Worm (Caenorhabditis elegans): ENCODE measurements around the gene apc-2.

The apc-2 gene

DNA sequence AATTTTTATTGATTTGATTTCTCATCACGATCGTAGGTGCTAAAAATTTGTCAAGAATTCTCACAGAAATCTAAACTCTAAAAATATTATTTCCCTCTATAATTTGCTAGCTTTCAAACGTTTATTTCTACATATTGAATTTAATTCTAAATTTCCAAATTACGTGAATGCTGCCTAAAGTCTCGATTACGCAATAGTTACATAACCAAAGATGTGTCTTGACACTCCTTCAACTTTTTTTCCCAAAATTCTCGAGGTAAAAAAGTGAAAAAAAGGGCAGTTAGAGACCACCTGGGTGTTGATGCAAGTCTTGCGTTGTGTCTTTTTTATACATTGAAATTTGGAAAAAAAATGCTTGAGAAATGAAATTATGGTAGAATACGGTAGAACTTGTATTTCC is 28.6 kb upstream of the apc-2 start:
- no peak for TF ChIP-seq nhr-12 (tag; optimal IDR thresholded peaks at IDR 0.05)
- no peak for TF ChIP-seq lin-15B (tag; optimal IDR thresholded peaks at IDR 0.05)
- TF ChIP-seq lsy-12 (tag; optimal IDR thresholded peaks at IDR 0.05), result no peak
- TF ChIP-seq nhr-76 (tag; optimal IDR thresholded peaks at IDR 0.05), result no peak
- TF ChIP-seq ceh-82 (tag; optimal IDR thresholded peaks at IDR 0.05), result no peak

DNA sequence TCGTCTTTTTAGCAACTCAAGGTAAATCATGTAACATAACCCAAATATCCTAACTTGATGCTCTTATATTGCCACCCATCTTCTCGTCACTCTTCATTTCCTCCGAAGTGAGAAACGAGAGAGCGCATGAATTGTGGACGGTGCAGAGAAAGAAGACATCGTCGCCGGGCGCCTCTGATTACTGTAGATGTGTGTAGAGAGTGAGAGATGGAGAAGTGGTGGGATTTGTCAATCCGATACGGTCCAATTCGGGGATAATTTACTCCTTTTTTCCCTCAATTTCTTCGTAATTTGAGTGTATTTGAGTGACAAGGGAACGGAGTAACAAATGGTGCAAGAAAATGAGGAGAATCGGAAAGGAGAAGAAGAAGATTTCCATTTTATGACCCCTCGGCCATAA is 19.3 kb upstream of the apc-2 start:
- TF ChIP-seq egl-5 (tag; optimal IDR thresholded peaks at IDR 0.05), result no peak
- TF ChIP-seq ztf-4 (tag; optimal IDR thresholded peaks at IDR 0.05), result no peak
- no peak for TF ChIP-seq pha-4 (tag; optimal IDR thresholded peaks at IDR 0.05)
- TF ChIP-seq ztf-11 (tag; optimal IDR thresholded peaks at IDR 0.05), result no peak
- no peak for TF ChIP-seq nhr-43 (tag; optimal IDR thresholded peaks at IDR 0.05; ENCODE audit: poor library complexity, severe bottlenecking)
- no peak for TF ChIP-seq nhr-28 (tag; optimal IDR thresholded peaks at IDR 0.05)

DNA sequence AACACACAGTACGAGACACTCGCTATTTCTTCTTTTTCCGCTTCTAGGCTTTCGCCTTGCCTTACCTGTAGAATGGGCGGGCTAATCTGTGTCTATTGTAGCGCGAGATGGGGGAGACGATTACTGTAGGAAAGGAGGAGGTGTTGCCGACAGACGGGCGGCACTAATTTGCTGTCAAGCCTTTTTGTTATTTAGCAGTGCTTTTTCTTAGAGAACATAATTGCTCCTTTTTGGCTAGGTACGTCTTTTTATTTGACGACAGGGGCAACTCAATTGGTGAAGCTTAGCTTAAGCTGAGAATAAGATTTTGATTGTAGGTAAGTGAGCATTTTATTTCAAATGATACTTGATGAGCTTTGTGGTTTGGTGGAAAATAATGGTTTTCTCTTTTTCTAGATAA is 16.8 kb upstream of the apc-2 start:
- TF ChIP-seq elt-3 (tag; optimal IDR thresholded peaks at IDR 0.05) (no peak), nhr-11 (tag; optimal IDR thresholded peaks at IDR 0.05) (no peak), ZK546.5 (tag; optimal IDR thresholded peaks at IDR 0.05) (no peak), ceh-82 (tag; optimal IDR thresholded peaks at IDR 0.05) (no peak), ceh-28 (tag; optimal IDR thresholded peaks at IDR 0.05) (no peak), eor-1 (tag; optimal IDR thresholded peaks at IDR 0.05) (no peak), R02D3.7 (tag; optimal IDR thresholded peaks at IDR 0.05) (no peak), pha-4 (tag; optimal IDR thresholded peaks at IDR 0.05) (no peak), nhr-43 (tag; optimal IDR thresholded peaks at IDR 0.05; ENCODE audit: poor library complexity, severe bottlenecking) (no peak), fos-1 (tag; optimal IDR thresholded peaks at IDR 0.05) (no peak), nhr-76 (tag; optimal IDR thresholded peaks at IDR 0.05) (no peak), ceh-16 (tag; optimal IDR thresholded peaks at IDR 0.05) (no peak)

DNA sequence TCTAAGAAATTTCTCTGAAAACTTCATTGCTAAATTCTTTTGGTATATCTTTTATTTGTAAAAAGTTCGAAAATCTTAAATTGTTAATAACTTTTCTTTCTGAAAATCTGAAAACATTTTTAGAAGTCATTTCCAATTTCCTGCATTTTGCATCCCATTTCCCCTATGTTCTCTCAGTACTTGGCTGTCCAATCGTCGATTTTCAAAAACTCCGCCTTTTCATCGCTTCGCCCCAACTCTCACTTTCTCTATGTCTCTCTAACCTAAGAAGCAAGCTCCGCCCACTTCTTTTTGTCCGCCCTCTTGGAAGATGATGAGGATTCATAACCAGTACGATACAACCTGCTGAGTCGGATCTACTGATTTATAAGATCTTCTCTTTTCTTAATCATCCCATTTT is 15.3 kb upstream of the apc-2 start:
- no peak for TF ChIP-seq nhr-12 (tag; optimal IDR thresholded peaks at IDR 0.05)
- no peak for TF ChIP-seq nhr-76 (tag; optimal IDR thresholded peaks at IDR 0.05)
- peak; percentile 94 for TF ChIP-seq nfya-1 (tag; optimal IDR thresholded peaks at IDR 0.05; ENCODE audit: insufficient read depth)
- no peak for TF ChIP-seq nhr-43 (tag; optimal IDR thresholded peaks at IDR 0.05; ENCODE audit: poor library complexity, severe bottlenecking)

DNA sequence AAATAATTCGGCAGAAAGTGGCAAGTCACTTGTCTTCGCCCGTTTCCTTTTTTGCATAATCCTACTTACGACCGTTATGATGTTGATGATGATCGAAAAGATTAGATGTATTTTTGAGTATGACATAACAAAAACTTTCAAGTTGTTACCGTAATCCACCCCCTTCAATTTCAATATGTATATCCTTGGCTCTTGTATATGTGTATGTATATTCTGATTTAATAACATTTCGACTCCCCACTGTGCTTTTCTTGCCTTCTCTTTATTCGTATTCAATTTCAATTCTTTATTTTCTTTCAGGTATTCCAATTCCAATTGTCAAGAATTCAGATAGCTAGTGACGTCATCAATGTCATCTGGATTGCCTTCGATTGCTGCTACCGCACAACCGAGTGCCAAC is 13.4 kb upstream of the apc-2 start, which contains the start of gene pros-1:
Gene pros-1, plus strand, starts transcription at position 301 of the 400 bp plus-strand sequence.
- TF ChIP-seq elt-2 (tag; optimal IDR thresholded peaks at IDR 0.05), result no peak
- no peak for TF ChIP-seq hmg-11 (tag; optimal IDR thresholded peaks at IDR 0.05)
- TF ChIP-seq lin-15B (tag; optimal IDR thresholded peaks at IDR 0.05), result no peak
- TF ChIP-seq ama-1 (optimal IDR thresholded peaks at IDR 0.05), result no peak

DNA sequence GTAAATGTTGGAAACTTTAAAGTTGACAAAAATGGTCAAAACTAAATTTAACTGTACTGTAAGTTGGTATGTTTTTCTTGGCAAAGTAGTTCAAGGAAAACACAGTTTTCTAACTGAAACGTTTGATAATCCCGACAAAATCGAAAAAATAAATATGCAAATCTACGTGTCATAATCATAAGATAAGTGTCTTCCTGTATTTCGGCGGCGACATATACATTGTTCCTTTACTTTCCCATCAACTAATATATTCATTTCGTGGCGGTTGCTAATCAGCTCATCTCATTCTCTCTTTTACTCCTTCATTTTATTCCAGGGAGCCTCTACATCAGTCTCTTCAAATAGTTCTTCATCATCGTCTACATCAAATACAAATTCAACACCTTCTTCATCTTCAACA is 12.6 kb upstream of the apc-2 start:
- no peak for TF ChIP-seq unc-62 (GFP tag; optimal IDR thresholded peaks at IDR 0.05)
- TF ChIP-seq R02D3.7 (tag; optimal IDR thresholded peaks at IDR 0.05), result no peak
- TF ChIP-seq nhr-28 (tag; optimal IDR thresholded peaks at IDR 0.05), result no peak
- no peak for TF ChIP-seq eor-1 (tag; optimal IDR thresholded peaks at IDR 0.05)
- no peak for TF ChIP-seq nhr-11 (tag; optimal IDR thresholded peaks at IDR 0.05)
- TF ChIP-seq nhr-237 (tag; optimal IDR thresholded peaks at IDR 0.05), result no peak
- no peak for TF ChIP-seq ama-1 (optimal IDR thresholded peaks at IDR 0.05)
- no peak for TF ChIP-seq ceh-28 (tag; optimal IDR thresholded peaks at IDR 0.05)
- no peak for TF ChIP-seq snpc-4 (tag; optimal IDR thresholded peaks at IDR 0.05)
- TF ChIP-seq egl-5 (tag; optimal IDR thresholded peaks at IDR 0.05), result no peak
- TF ChIP-seq pqm-1 (tag; optimal IDR thresholded peaks at IDR 0.05), result no peak
- no peak for TF ChIP-seq lsy-12 (tag; optimal IDR thresholded peaks at IDR 0.05)
- TF ChIP-seq skn-1 (tag; optimal IDR thresholded peaks at IDR 0.05), result no peak
- TF ChIP-seq fos-1 (tag; optimal IDR thresholded peaks at IDR 0.05), result no peak
- no peak for TF ChIP-seq daf-12 (tag; optimal IDR thresholded peaks at IDR 0.05)

DNA sequence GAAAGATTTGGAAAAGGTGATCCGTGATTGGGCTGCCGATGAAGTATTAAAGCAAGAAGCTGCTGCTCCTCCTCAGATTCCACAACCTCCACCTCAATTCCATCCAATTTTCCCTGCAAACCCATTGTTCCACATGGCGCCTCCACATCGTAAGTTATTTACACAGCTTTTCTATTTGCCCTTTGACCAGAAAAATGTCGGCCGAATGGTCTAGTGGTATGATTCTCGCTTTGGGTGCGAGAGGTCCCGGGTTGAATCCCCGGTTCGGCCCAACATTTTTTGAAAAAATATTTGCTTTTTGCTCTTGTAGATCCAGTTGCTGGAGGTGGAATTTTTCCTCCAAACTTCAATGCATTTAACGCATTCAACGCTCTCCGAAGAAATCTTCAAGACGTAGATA is 11.2 kb upstream of the apc-2 start:
- no peak for TF ChIP-seq elt-3 (tag; optimal IDR thresholded peaks at IDR 0.05)
- no peak for TF ChIP-seq nhr-237 (tag; optimal IDR thresholded peaks at IDR 0.05)
- TF ChIP-seq lin-39 (tag; optimal IDR thresholded peaks at IDR 0.05), result no peak
- TF ChIP-seq elt-1 (tag; optimal IDR thresholded peaks at IDR 0.05), result no peak
- TF ChIP-seq pha-4 (tag; optimal IDR thresholded peaks at IDR 0.05), result no peak
- no peak for TF ChIP-seq aly-2 (tag; optimal IDR thresholded peaks at IDR 0.05)
- TF ChIP-seq egl-5 (tag; optimal IDR thresholded peaks at IDR 0.05), result no peak
- TF ChIP-seq fkh-2 (tag; optimal IDR thresholded peaks at IDR 0.05), result no peak
- no peak for TF ChIP-seq nhr-77 (tag; optimal IDR thresholded peaks at IDR 0.05)
- TF ChIP-seq ceh-28 (tag; optimal IDR thresholded peaks at IDR 0.05), result no peak
- no peak for TF ChIP-seq sea-2 (GFP tag; optimal IDR thresholded peaks at IDR 0.05)
- no peak for TF ChIP-seq nhr-67 (tag; optimal IDR thresholded peaks at IDR 0.05)
- TF ChIP-seq mml-1 (tag; optimal IDR thresholded peaks at IDR 0.05), result no peak
- no peak for TF ChIP-seq jun-1 (tag; optimal IDR thresholded peaks at IDR 0.05)
- TF ChIP-seq ceh-82 (tag; optimal IDR thresholded peaks at IDR 0.05), result no peak
